Fruit fly (Drosophila melanogaster) whole organism, prepupa: ENCODE results near the gene Ret.

Experiments
- CG1621 ChIP-seq: fragments of 200-800 bp; sonication (Bioruptor generic); optimal IDR thresholded peaks from 3 replicates; lab custom pipeline; 2018; ENCODE audit warnings: missing biosample characterization, mild to moderate bottlenecking, missing genetic modification characterization
- CG9139 ChIP-seq: fragments of 200-800 bp; sonication (Bioruptor generic); optimal IDR thresholded peaks from 3 replicates; lab custom pipeline; 2017; ENCODE audit warnings: missing biosample characterization, mild to moderate bottlenecking, missing genetic modification characterization
- Gug ChIP-seq: fragments of 200-800 bp; sonication (Bioruptor generic); IDR thresholded peaks from 2 replicates; pipeline ENCODE4 v1.3.6; 2022; ENCODE audit warnings: missing biosample characterization, missing genetic modification characterization
- dsx ChIP-seq: fragments of 200-800 bp; optimal IDR thresholded peaks from 3 replicates; lab custom pipeline; 2019; ENCODE audit warnings: missing biosample characterization, mild to moderate bottlenecking, missing genetic modification characterization, moderate library complexity; ENCODE audit not compliant: poor library complexity, severe bottlenecking
- pdm3 ChIP-seq: fragments of 200-800 bp; sonication (Bioruptor generic); optimal IDR thresholded peaks from 3 replicates; lab custom pipeline; 2016; ENCODE audit warnings: missing biosample characterization, missing genetic modification characterization

dm6 chr2L:21148242-21148641, 50.3 kb downstream of the Ret start, which contains the start of gene del:
- TF ChIP-seq pdm3 (GFP tag; lab: Kevin White, UChicago), result no peak
- TF ChIP-seq Gug (GFP tag; lab: Robert Waterston, UW), result no peak
- no peak for TF ChIP-seq dsx
- no peak for TF ChIP-seq CG9139
- no peak for TF ChIP-seq CG1621 (tag; lab: Kevin White, UChicago)
